Worm (Caenorhabditis elegans) whole organism, L2 larva: ENCODE data around the gene col-172.

Experiments used
- F13H6.1 ChIP-seq: sonication (generic microtip); optimal IDR thresholded peaks from 2 replicates; lab custom pipeline; 2016; ENCODE audit warnings: missing genetic modification characterization, missing compliant biosample characterization
- R02D3.7 ChIP-seq: fragments of 150-350 bp; optimal IDR thresholded peaks from 2 replicates; lab custom pipeline; 2014; ENCODE audit warnings: missing biosample characterization, missing genetic modification characterization
- ZK546.5 ChIP-seq: sonication (generic microtip); optimal IDR thresholded peaks from 2 replicates; lab custom pipeline; 2017; ENCODE audit warnings: missing biosample characterization, missing genetic modification characterization
- alr-1 ChIP-seq: fragments of 150-350 bp; optimal IDR thresholded peaks from 2 replicates; lab custom pipeline; 2014; ENCODE audit warnings: missing biosample characterization, missing genetic modification characterization
- aly-2 ChIP-seq: fragments of 150-350 bp; optimal IDR thresholded peaks from 2 replicates; lab custom pipeline; 2014; ENCODE audit warnings: missing biosample characterization, missing genetic modification characterization
- blmp-1 ChIP-seq: sonication (generic microtip); optimal IDR thresholded peaks from 2 replicates; lab custom pipeline; 2017; ENCODE audit warnings: missing genetic modification characterization, mild to moderate bottlenecking, missing compliant biosample characterization, antibody characterized with exemption, moderate library complexity; ENCODE audit not compliant: insufficient read depth
- crh-2 ChIP-seq: sonication (generic microtip); optimal IDR thresholded peaks from 2 replicates; lab custom pipeline; 2017; ENCODE audit warnings: missing biosample characterization, missing genetic modification characterization
- dmd-4 ChIP-seq: sonication (generic microtip); optimal IDR thresholded peaks from 2 replicates; lab custom pipeline; 2017; ENCODE audit warnings: missing biosample characterization, missing genetic modification characterization
- elt-1 ChIP-seq: fragments of 150-350 bp; optimal IDR thresholded peaks from 2 replicates; lab custom pipeline; 2014; ENCODE audit warnings: missing biosample characterization, missing genetic modification characterization
- fos-1 ChIP-seq: fragments of 150-350 bp; optimal IDR thresholded peaks from 2 replicates; lab custom pipeline; 2014; ENCODE audit warnings: missing biosample characterization, missing genetic modification characterization
- lin-11 ChIP-seq: fragments of 150-350 bp; sonication (generic microtip); optimal IDR thresholded peaks from 2 replicates; lab custom pipeline; 2014; ENCODE audit warnings: missing biosample characterization, missing genetic modification characterization, inconsistent platforms, mixed read lengths
- lsy-2 ChIP-seq, 2 experiments: fragments of 150-350 bp in 1 of 2; sonication (generic microtip) in 1 of 2; optimal IDR thresholded peaks; 2 replicates each; lab custom pipeline; 2014 to 2017; ENCODE audit warnings: missing biosample characterization in 2 of 2, missing genetic modification characterization in 2 of 2
- mab-5 ChIP-seq: fragments of 150-350 bp; optimal IDR thresholded peaks from 2 replicates; lab custom pipeline; 2014; ENCODE audit warnings: missing biosample characterization, missing genetic modification characterization
- mdl-1 ChIP-seq, 2 experiments: fragments of 150-350 bp in 1 of 2; sonication (generic microtip) in 1 of 2; optimal IDR thresholded peaks; 2 replicates each; lab custom pipeline; 2017; ENCODE audit warnings: missing biosample characterization in 2 of 2, missing genetic modification characterization in 2 of 2
- nhr-10 ChIP-seq: sonication (generic microtip); optimal IDR thresholded peaks from 2 replicates; lab custom pipeline; 2017; ENCODE audit warnings: missing biosample characterization, missing genetic modification characterization
- nhr-11 ChIP-seq: fragments of 150-350 bp; optimal IDR thresholded peaks from 2 replicates; lab custom pipeline; 2014; ENCODE audit warnings: missing biosample characterization, missing genetic modification characterization
- nhr-12 ChIP-seq: fragments of 150-350 bp; optimal IDR thresholded peaks from 2 replicates; lab custom pipeline; 2014; ENCODE audit warnings: missing biosample characterization, missing genetic modification characterization
- nhr-129 ChIP-seq: fragments of 150-350 bp; optimal IDR thresholded peaks from 2 replicates; lab custom pipeline; 2014; ENCODE audit warnings: missing biosample characterization, missing genetic modification characterization
- nhr-21 ChIP-seq: fragments of 150-350 bp; optimal IDR thresholded peaks from 2 replicates; lab custom pipeline; 2014; ENCODE audit warnings: missing biosample characterization, missing genetic modification characterization
- nhr-23 ChIP-seq: fragments of 150-350 bp; optimal IDR thresholded peaks from 2 replicates; lab custom pipeline; 2014; ENCODE audit warnings: missing biosample characterization, missing genetic modification reagents, missing genetic modification characterization
- nhr-237 ChIP-seq: fragments of 150-350 bp; optimal IDR thresholded peaks from 2 replicates; lab custom pipeline; 2014; ENCODE audit warnings: missing biosample characterization, missing genetic modification characterization
- nhr-25 ChIP-seq: fragments of 150-350 bp; sonication (generic microtip); optimal IDR thresholded peaks from 3 replicates; lab custom pipeline; 2014; ENCODE audit warnings: missing biosample characterization, missing genetic modification characterization
- nhr-6 ChIP-seq: fragments of 150-350 bp; optimal IDR thresholded peaks from 2 replicates; lab custom pipeline; 2014; ENCODE audit warnings: missing biosample characterization, missing genetic modification characterization
- peb-1 ChIP-seq: fragments of 150-350 bp; optimal IDR thresholded peaks from 2 replicates; lab custom pipeline; 2014; ENCODE audit warnings: missing biosample characterization, missing genetic modification characterization
- sma-3 ChIP-seq: sonication (generic microtip); optimal IDR thresholded peaks from 2 replicates; lab custom pipeline; 2016; ENCODE audit warnings: missing genetic modification reagents, missing genetic modification characterization, missing compliant biosample characterization
- sma-9 ChIP-seq, 2 experiments: fragments of 150-350 bp in 1 of 2; sonication (generic microtip) in 1 of 2; optimal IDR thresholded peaks; 2 replicates each; lab custom pipeline; 2014 to 2016; ENCODE audit warnings: missing genetic modification characterization in 2 of 2, mild to moderate bottlenecking in 1 of 2, missing biosample characterization in 1 of 2, missing compliant biosample characterization in 1 of 2, missing genetic modification reagents in 1 of 2, moderate library complexity in 1 of 2
- snpc-4 ChIP-seq: fragments of 150-350 bp; optimal IDR thresholded peaks from 2 replicates; lab custom pipeline; 2014; ENCODE audit warnings: missing biosample characterization, missing genetic modification characterization
- unc-39 ChIP-seq: fragments of 150-350 bp; optimal IDR thresholded peaks from 2 replicates; lab custom pipeline; 2014; ENCODE audit warnings: missing biosample characterization, missing genetic modification characterization
- unc-55 ChIP-seq: fragments of 150-350 bp; sonication (generic microtip); optimal IDR thresholded peaks from 3 replicates; lab custom pipeline; 2014; ENCODE audit warnings: missing biosample characterization, missing genetic modification reagents, missing genetic modification characterization
- unc-62 ChIP-seq: fragments of 150-350 bp; optimal IDR thresholded peaks from 2 replicates; lab custom pipeline; 2014; ENCODE audit warnings: missing biosample characterization, missing genetic modification reagents, missing genetic modification characterization
- zag-1 ChIP-seq: fragments of 150-350 bp; optimal IDR thresholded peaks from 2 replicates; lab custom pipeline; 2014; ENCODE audit warnings: missing biosample characterization, missing genetic modification characterization
- ztf-11 ChIP-seq: sonication (generic microtip); optimal IDR thresholded peaks from 2 replicates; lab custom pipeline; 2017; ENCODE audit warnings: missing biosample characterization, missing genetic modification characterization
- ztf-4 ChIP-seq: fragments of 150-350 bp; optimal IDR thresholded peaks from 2 replicates; lab custom pipeline; 2014; ENCODE audit warnings: missing biosample characterization, missing genetic modification characterization

Gene col-172

ce11 chrX:6649573-6649972 is 23.0 kb upstream of the col-172 start:
- peak; percentile 41 for TF ChIP-seq nhr-21
- peak; percentile 11 for TF ChIP-seq blmp-1 (tag; lab: Kevin White, UChicago)
- peak; percentile 35 for TF ChIP-seq nhr-129 (tag; lab: Kevin White, UChicago)
- TF ChIP-seq aly-2 (tag; lab: Kevin White, UChicago), result no peak
- TF ChIP-seq dmd-4, result no peak
- peak; percentile 2 for TF ChIP-seq nhr-25
- TF ChIP-seq, all 48 proteins: peak for 4

ce11 chrX:6653173-6653572 is 19.4 kb upstream of the col-172 start:
- TF ChIP-seq lin-11 (tag; lab: Kevin White, UChicago) (no peak), alr-1 (no peak), fos-1 (tag; lab: Kevin White, UChicago) (peak; percentile 70), lsy-2 (tag; optimal IDR thresholded peaks at IDR 0.05; lab: Kevin White, UChicago) (no peak), zag-1 (tag; lab: Kevin White, UChicago) (no peak), ztf-4 (no peak), nhr-237 (tag; lab: Kevin White, UChicago) (no peak), peb-1 (tag; lab: Kevin White, UChicago) (no peak), F13H6.1 (peak; percentile 57), nhr-129 (tag; lab: Kevin White, UChicago) (peak; percentile 36), sma-9 (GFP tag; optimal IDR thresholded peaks at IDR 0.05; lab: Kevin White, UChicago) (peak; percentile 27), sma-9 (tag; optimal IDR thresholded peaks at IDR 0.05; lab: Kevin White, UChicago) (no peak), ztf-11 (no peak)
- TF ChIP-seq, all 48 proteins: peak for 4

- TF ChIP-seq nhr-23 (tag; lab: Kevin White, UChicago) (no peak), fos-1 (tag; lab: Kevin White, UChicago) (peak; percentile 11)
Measured at ce11 chrX:6654139-6654538, 18.5 kb upstream of the col-172 start.

- no peak for TF ChIP-seq unc-62 (GFP tag; lab: Kevin White, UChicago)
- no peak for TF ChIP-seq nhr-129 (tag; lab: Kevin White, UChicago)
- TF ChIP-seq sma-3 (GFP tag; lab: Kevin White, UChicago), result no peak
- peak; percentile 42 for TF ChIP-seq fos-1 (tag; lab: Kevin White, UChicago)
- TF ChIP-seq, all 48 proteins: peak for 1
Measured at ce11 chrX:6655163-6655562, 17.5 kb upstream of the col-172 start, which contains the start of gene nhr-173. Gene nhr-173 (plus strand): TSS chrX:6655528.

ce11 chrX:6656251-6656650 is 16.4 kb upstream of the col-172 start:
- TF ChIP-seq mdl-1 (tag; optimal IDR thresholded peaks at IDR 0.05; lab: Kevin White, UChicago), result no peak
- no peak for TF ChIP-seq lin-11 (tag; lab: Kevin White, UChicago)
- TF ChIP-seq nhr-23 (tag; lab: Kevin White, UChicago), result no peak
- no peak for TF ChIP-seq nhr-12 (tag; lab: Kevin White, UChicago)
- no peak for TF ChIP-seq elt-1 (tag; lab: Kevin White, UChicago)
- TF ChIP-seq nhr-11, result no peak
- no peak for TF ChIP-seq fos-1 (tag; lab: Kevin White, UChicago)
- TF ChIP-seq lsy-2 (tag; optimal IDR thresholded peaks at IDR 0.05; lab: Kevin White, UChicago), result no peak
- no peak for TF ChIP-seq blmp-1 (tag; lab: Kevin White, UChicago)
- no peak for TF ChIP-seq nhr-21
- no peak for TF ChIP-seq unc-39 (tag; lab: Kevin White, UChicago)
- no peak for TF ChIP-seq unc-55 (GFP tag; lab: Kevin White, UChicago)
- no peak for TF ChIP-seq ZK546.5 (tag; lab: Kevin White, UChicago)
- TF ChIP-seq peb-1 (tag; lab: Kevin White, UChicago), result no peak
- no peak for TF ChIP-seq R02D3.7 (tag; lab: Kevin White, UChicago)
- no peak for TF ChIP-seq snpc-4
- TF ChIP-seq nhr-6 (tag; lab: Kevin White, UChicago), result no peak
- TF ChIP-seq nhr-10 (tag; lab: Kevin White, UChicago), result no peak
- TF ChIP-seq unc-62 (GFP tag; lab: Kevin White, UChicago), result no peak

ce11 chrX:6656770-6657169 is 15.8 kb upstream of the col-172 start:
- TF ChIP-seq alr-1 (no peak), fos-1 (tag; lab: Kevin White, UChicago) (peak; percentile 62), mab-5 (no peak), unc-55 (GFP tag; lab: Kevin White, UChicago) (no peak), crh-2 (tag; lab: Kevin White, UChicago) (no peak), lin-11 (tag; lab: Kevin White, UChicago) (no peak), aly-2 (tag; lab: Kevin White, UChicago) (no peak), nhr-23 (tag; lab: Kevin White, UChicago) (no peak), sma-9 (GFP tag; optimal IDR thresholded peaks at IDR 0.05; lab: Kevin White, UChicago) (peak; percentile 1), sma-9 (tag; optimal IDR thresholded peaks at IDR 0.05; lab: Kevin White, UChicago) (no peak), zag-1 (tag; lab: Kevin White, UChicago) (no peak)
- TF ChIP-seq, all 48 proteins: peak for 2
